Worm (Caenorhabditis elegans): ENCODE data around the gene fbxa-26.
"Not testable (repeated sequence)": the region's sequence is repeated elsewhere in the genome, so short reads cannot be mapped to it uniquely, and the experiment has no call there.

fbxa-26 gene

ce11 chrIII:1377903-1378302 lies 35.6 kb upstream of the fbxa-26 start, which contains the start of gene pals-40:
Gene pals-40 (minus strand): TSS chrIII:1378003.
- TF ChIP-seq tra-4 (tag; optimal IDR thresholded peaks at IDR 0.05); ceh-36 (tag; optimal IDR thresholded peaks at IDR 0.05); scrt-1 (GFP tag; IDR thresholded peaks at IDR 0.05): not testable (repeated sequence)

- not testable (repeated sequence) for TF ChIP-seq hmg-4 (GFP tag; optimal IDR thresholded peaks at IDR 0.05); ceh-13 (GFP tag; optimal IDR thresholded peaks at IDR 0.05); aly-1 (tag; optimal IDR thresholded peaks at IDR 0.05)
Observed at ce11 chrIII:1375491-1375890, 33.2 kb upstream of the fbxa-26 start, which contains the start of gene Y82E9BR.10. Gene Y82E9BR.10 (minus strand): TSS chrIII:1375591.

ce11 chrIII:1374355-1374807 lies 32.1 kb upstream of the fbxa-26 start, which contains the start of gene Y82E9BR.20:
Gene Y82E9BR.20 (plus strand): TSS chrIII:1374405.
- no peak for TF ChIP-seq F13C5.2 (tag; optimal IDR thresholded peaks at IDR 0.05)
- no peak for TF ChIP-seq pes-1 (GFP tag; IDR thresholded peaks at IDR 0.05)
- no peak for TF ChIP-seq sea-1 (GFP tag; conservative IDR thresholded peaks at IDR 0.05)
- no peak for TF ChIP-seq ceh-36 (tag; optimal IDR thresholded peaks at IDR 0.05)
- no peak for TF ChIP-seq ceh-13 (GFP tag; optimal IDR thresholded peaks at IDR 0.05)
- no peak for TF ChIP-seq hnd-1 (tag; optimal IDR thresholded peaks at IDR 0.05)
- TF ChIP-seq tbx-11 (GFP tag; IDR thresholded peaks at IDR 0.05): no peak
- TF ChIP-seq hmg-4 (GFP tag; optimal IDR thresholded peaks at IDR 0.05): no peak
- no peak for TF ChIP-seq B0310.2 (tag; optimal IDR thresholded peaks at IDR 0.05)
- TF ChIP-seq ama-1 (optimal IDR thresholded peaks at IDR 0.05): no peak
- no peak for TF ChIP-seq scrt-1 (GFP tag; IDR thresholded peaks at IDR 0.05)
- no peak for TF ChIP-seq aly-1 (tag; optimal IDR thresholded peaks at IDR 0.05)
- no peak for TF ChIP-seq tra-4 (tag; optimal IDR thresholded peaks at IDR 0.05)
- TF ChIP-seq tbx-37 (GFP tag; conservative IDR thresholded peaks at IDR 0.05): no peak
- no peak for TF ChIP-seq flt-1 (GFP tag; IDR thresholded peaks at IDR 0.05)
- no peak for TF ChIP-seq ets-7 (tag; optimal IDR thresholded peaks at IDR 0.05)
- no peak for TF ChIP-seq hmbx-1 (tag; optimal IDR thresholded peaks at IDR 0.05)

- TF ChIP-seq hmg-4 (GFP tag; optimal IDR thresholded peaks at IDR 0.05) (no peak), tbx-11 (GFP tag; IDR thresholded peaks at IDR 0.05) (no peak), aly-1 (tag; optimal IDR thresholded peaks at IDR 0.05) (no peak), ama-1 (optimal IDR thresholded peaks at IDR 0.05) (no peak), B0310.2 (tag; optimal IDR thresholded peaks at IDR 0.05) (no peak), ceh-13 (GFP tag; optimal IDR thresholded peaks at IDR 0.05) (no peak), hnd-1 (tag; optimal IDR thresholded peaks at IDR 0.05) (no peak)
Observed at ce11 chrIII:1372563-1372962, 30.2 kb upstream of the fbxa-26 start.

ce11 chrIII:1359669-1360068 lies 17.3 kb upstream of the fbxa-26 start, which contains the start of gene Y82E9BR.9:
Gene Y82E9BR.9 (minus strand): TSS chrIII:1359769.
- TF ChIP-seq hmbx-1 (tag; optimal IDR thresholded peaks at IDR 0.05) (no peak), scrt-1 (GFP tag; IDR thresholded peaks at IDR 0.05) (no peak), ets-7 (tag; optimal IDR thresholded peaks at IDR 0.05) (no peak), sea-1 (GFP tag; conservative IDR thresholded peaks at IDR 0.05) (no peak), flt-1 (GFP tag; IDR thresholded peaks at IDR 0.05) (no peak)

ce11 chrIII:1357973-1358372 lies 15.7 kb upstream of the fbxa-26 start, which contains the start of gene Y82E9BR.8:
Gene Y82E9BR.8 (minus strand): TSS chrIII:1358073.
- TF ChIP-seq tbx-11 (GFP tag; IDR thresholded peaks at IDR 0.05); B0310.2 (tag; optimal IDR thresholded peaks at IDR 0.05); tra-4 (tag; optimal IDR thresholded peaks at IDR 0.05): not testable (repeated sequence)

ce11 chrIII:1355320-1355719 lies 13.0 kb upstream of the fbxa-26 start, which contains the start of gene Y82E9BL.1:
Gene Y82E9BL.1 (minus strand): TSS chrIII:1355420.
- no peak for TF ChIP-seq B0310.2 (tag; optimal IDR thresholded peaks at IDR 0.05)
- TF ChIP-seq tbx-11 (GFP tag; IDR thresholded peaks at IDR 0.05): no peak
- no peak for TF ChIP-seq hmbx-1 (tag; optimal IDR thresholded peaks at IDR 0.05)
- TF ChIP-seq hnd-1 (tag; optimal IDR thresholded peaks at IDR 0.05): no peak
- TF ChIP-seq ceh-13 (GFP tag; optimal IDR thresholded peaks at IDR 0.05): no peak
- TF ChIP-seq hmg-4 (GFP tag; optimal IDR thresholded peaks at IDR 0.05): no peak
- TF ChIP-seq ama-1 (optimal IDR thresholded peaks at IDR 0.05): no peak
- no peak for TF ChIP-seq ets-7 (tag; optimal IDR thresholded peaks at IDR 0.05)

ce11 chrIII:1354523-1354922 lies 12.2 kb upstream of the fbxa-26 start:
- no peak for TF ChIP-seq tbx-37 (GFP tag; conservative IDR thresholded peaks at IDR 0.05)
- no peak for TF ChIP-seq ama-1 (optimal IDR thresholded peaks at IDR 0.05)
- no peak for TF ChIP-seq aly-1 (tag; optimal IDR thresholded peaks at IDR 0.05)
- TF ChIP-seq B0310.2 (tag; optimal IDR thresholded peaks at IDR 0.05): no peak
- TF ChIP-seq pes-1 (GFP tag; IDR thresholded peaks at IDR 0.05): no peak

- no peak for TF ChIP-seq hmg-4 (GFP tag; optimal IDR thresholded peaks at IDR 0.05)
- no peak for TF ChIP-seq sea-1 (GFP tag; conservative IDR thresholded peaks at IDR 0.05)
- TF ChIP-seq tbx-11 (GFP tag; IDR thresholded peaks at IDR 0.05): no peak
- no peak for TF ChIP-seq hnd-1 (tag; optimal IDR thresholded peaks at IDR 0.05)
- TF ChIP-seq tra-4 (tag; optimal IDR thresholded peaks at IDR 0.05): no peak
- no peak for TF ChIP-seq pes-1 (GFP tag; IDR thresholded peaks at IDR 0.05)
- TF ChIP-seq tbx-37 (GFP tag; conservative IDR thresholded peaks at IDR 0.05): no peak
Observed at ce11 chrIII:1350745-1351144, 8.4 kb upstream of the fbxa-26 start, which contains the start of gene Y82E9BL.3. Gene Y82E9BL.3 (minus strand): TSS chrIII:1350845.
